Worm (Caenorhabditis elegans) whole organism, L3 larva: Measurements from ENCODE around the gene far-2.

Source experiments
- ZK546.5 ChIP-seq: sonication (generic microtip); optimal IDR thresholded peaks from 2 replicates; lab custom pipeline; 2017; ENCODE audit warnings: missing biosample characterization, missing genetic modification characterization
- ceh-16 ChIP-seq: sonication (generic microtip); optimal IDR thresholded peaks from 2 replicates; lab custom pipeline; 2017; ENCODE audit warnings: missing biosample characterization, missing genetic modification characterization
- ceh-28 ChIP-seq: fragments of 150-350 bp; optimal IDR thresholded peaks from 2 replicates; lab custom pipeline; 2014; ENCODE audit warnings: missing biosample characterization, missing genetic modification reagents, missing genetic modification characterization
- ceh-82 ChIP-seq: fragments of 150-350 bp; optimal IDR thresholded peaks from 2 replicates; lab custom pipeline; 2014; ENCODE audit warnings: missing biosample characterization, missing genetic modification characterization
- egl-27 ChIP-seq: sonication (generic microtip); optimal IDR thresholded peaks from 4 replicates; lab custom pipeline; 2017; ENCODE audit warnings: missing biosample characterization, missing genetic modification reagents, missing genetic modification characterization
- egl-5 ChIP-seq: fragments of 150-350 bp; optimal IDR thresholded peaks from 2 replicates; lab custom pipeline; 2017; ENCODE audit warnings: missing biosample characterization, missing genetic modification reagents, missing genetic modification characterization, inconsistent platforms
- elt-1 ChIP-seq: fragments of 150-350 bp; optimal IDR thresholded peaks from 2 replicates; lab custom pipeline; 2014; ENCODE audit warnings: missing biosample characterization, missing genetic modification characterization
- hmg-11 ChIP-seq: sonication (generic microtip); optimal IDR thresholded peaks from 2 replicates; lab custom pipeline; 2016; ENCODE audit warnings: missing genetic modification characterization, missing compliant biosample characterization
- jun-1 ChIP-seq: fragments of 150-350 bp; optimal IDR thresholded peaks from 2 replicates; lab custom pipeline; 2014; ENCODE audit warnings: missing biosample characterization, missing genetic modification reagents, missing genetic modification characterization
- lin-15B ChIP-seq: fragments of 150-350 bp; optimal IDR thresholded peaks from 2 replicates; lab custom pipeline; 2014; ENCODE audit warnings: missing biosample characterization, missing genetic modification characterization
- lin-39 ChIP-seq: fragments of 150-350 bp; optimal IDR thresholded peaks from 2 replicates; lab custom pipeline; 2018; ENCODE audit warnings: missing biosample characterization, missing genetic modification reagents, missing genetic modification characterization
- mdl-1 ChIP-seq: fragments of 150-350 bp; optimal IDR thresholded peaks from 2 replicates; lab custom pipeline; 2014; ENCODE audit warnings: missing biosample characterization, missing genetic modification characterization
- mml-1 ChIP-seq: fragments of 150-350 bp; sonication (generic microtip); optimal IDR thresholded peaks from 3 replicates; lab custom pipeline; 2014; ENCODE audit warnings: missing biosample characterization, missing genetic modification characterization
- nfya-1 ChIP-seq: sonication (generic microtip); optimal IDR thresholded peaks from 2 replicates; lab custom pipeline; 2017; ENCODE audit warnings: missing genetic modification characterization, mild to moderate bottlenecking, missing compliant biosample characterization, antibody characterized with exemption, moderate library complexity; ENCODE audit not compliant: insufficient read depth
- nhr-11 ChIP-seq: fragments of 150-350 bp; optimal IDR thresholded peaks from 2 replicates; lab custom pipeline; 2014; ENCODE audit warnings: missing biosample characterization, missing genetic modification characterization
- nhr-25 ChIP-seq: sonication (generic microtip); optimal IDR thresholded peaks from 2 replicates; lab custom pipeline; 2017; ENCODE audit warnings: missing biosample characterization, missing genetic modification characterization
- nhr-28 ChIP-seq: fragments of 150-350 bp; optimal IDR thresholded peaks from 2 replicates; lab custom pipeline; 2014; ENCODE audit warnings: missing biosample characterization, missing genetic modification characterization
- nhr-67 ChIP-seq: fragments of 150-350 bp; optimal IDR thresholded peaks from 2 replicates; lab custom pipeline; 2014; ENCODE audit warnings: missing biosample characterization, missing genetic modification characterization
- nhr-77 ChIP-seq: fragments of 150-350 bp; optimal IDR thresholded peaks from 2 replicates; lab custom pipeline; 2014; ENCODE audit warnings: missing biosample characterization, missing genetic modification characterization
- pha-4 ChIP-seq: fragments of 150-350 bp; optimal IDR thresholded peaks from 2 replicates; lab custom pipeline; 2014; ENCODE audit warnings: missing biosample characterization, missing genetic modification reagents, missing genetic modification characterization
- skn-1 ChIP-seq: fragments of 150-350 bp; optimal IDR thresholded peaks from 2 replicates; lab custom pipeline; 2014; ENCODE audit warnings: missing biosample characterization, missing genetic modification characterization
- tbx-2 ChIP-seq: sonication (generic microtip); optimal IDR thresholded peaks from 2 replicates; lab custom pipeline; 2016; ENCODE audit warnings: mild to moderate bottlenecking, missing genetic modification characterization, missing compliant biosample characterization
- unc-39 ChIP-seq: sonication (generic microtip); optimal IDR thresholded peaks from 4 replicates; lab custom pipeline; 2017; ENCODE audit warnings: missing biosample characterization, missing genetic modification characterization
- zag-1 ChIP-seq: fragments of 150-350 bp; optimal IDR thresholded peaks from 2 replicates; lab custom pipeline; 2014; ENCODE audit warnings: missing biosample characterization, missing genetic modification characterization

The far-2 gene

DNA sequence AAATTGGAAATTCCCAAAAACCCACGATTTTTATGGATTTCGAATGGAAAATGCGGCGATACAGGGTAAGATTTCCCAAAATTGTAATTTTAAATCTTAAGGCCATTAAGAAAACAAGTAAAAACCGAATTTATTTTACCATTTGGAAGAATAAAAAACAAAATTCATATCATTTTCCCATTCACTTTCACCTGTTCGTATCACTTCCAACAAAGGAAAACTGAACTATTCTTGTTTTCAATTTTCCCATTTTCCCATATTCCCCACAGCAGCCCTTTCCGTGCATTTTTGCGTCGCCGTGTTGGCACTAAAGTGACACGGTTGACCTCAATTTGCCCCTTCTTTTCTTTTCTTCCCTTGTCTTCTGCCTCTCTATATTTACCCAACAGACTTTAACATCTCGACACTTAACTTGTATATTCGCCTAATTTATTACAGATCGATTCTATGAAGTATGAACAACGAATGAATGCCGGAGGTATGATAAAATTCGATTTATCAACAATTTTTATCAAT lies 44.2 kb downstream of the far-2 start, which contains the start of gene sec-16A.1 (continued):
- no peak for TF ChIP-seq ceh-16 (tag; lab: Kevin White, UChicago)
- TF ChIP-seq mdl-1 (tag; lab: Kevin White, UChicago), result no peak
- TF ChIP-seq lin-15B, result no peak
- no peak for TF ChIP-seq jun-1 (tag; lab: Kevin White, UChicago)
- TF ChIP-seq ZK546.5 (tag; lab: Kevin White, UChicago), result no peak
- TF ChIP-seq lin-39 (tag; lab: Kevin White, UChicago), result no peak
- no peak for TF ChIP-seq nhr-28
- peak; percentile 46 for TF ChIP-seq nhr-25 (tag; lab: Kevin White, UChicago)
- no peak for TF ChIP-seq tbx-2 (tag; lab: Kevin White, UChicago)
- TF ChIP-seq egl-5 (tag; lab: Kevin White, UChicago), result no peak
- no peak for TF ChIP-seq nhr-67 (tag; lab: Kevin White, UChicago)
- no peak for TF ChIP-seq zag-1 (tag; lab: Kevin White, UChicago)
- TF ChIP-seq pha-4 (tag; lab: Kevin White, UChicago), result no peak
- peak; percentile 37 for TF ChIP-seq nfya-1 (tag; lab: Kevin White, UChicago)
- no peak for TF ChIP-seq ceh-28 (tag; lab: Kevin White, UChicago)
- no peak for TF ChIP-seq mml-1 (tag; lab: Kevin White, UChicago)
- TF ChIP-seq, all 47 proteins: peak for 6

DNA sequence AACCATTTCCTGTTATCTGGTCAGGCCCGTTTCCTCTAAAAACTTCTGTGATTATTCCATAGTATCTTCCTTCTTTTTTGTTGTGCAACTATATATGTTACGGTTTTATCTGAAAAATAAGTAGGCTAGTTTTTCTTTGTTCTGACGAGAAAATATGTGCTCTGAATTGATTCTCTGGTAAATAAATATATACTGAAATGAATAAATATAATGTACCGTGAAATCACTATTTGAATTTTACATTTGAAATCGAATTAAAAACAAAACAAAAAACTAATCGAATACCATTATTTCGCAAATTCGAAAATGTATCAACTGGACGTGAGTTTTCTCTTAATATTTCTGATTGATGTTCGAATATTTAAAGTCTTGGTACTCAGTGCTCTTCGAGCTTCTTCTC lies 49.0 kb downstream of the far-2 start, which contains the start of gene ZK512.10:
Gene ZK512.10, plus strand, starts transcription at position 301 of the 400 bp plus-strand sequence.
- TF ChIP-seq nhr-77 (tag; lab: Kevin White, UChicago) (no peak), ceh-16 (tag; lab: Kevin White, UChicago) (no peak), egl-5 (tag; lab: Kevin White, UChicago) (no peak), jun-1 (tag; lab: Kevin White, UChicago) (no peak), elt-1 (no peak), hmg-11 (tag; lab: Kevin White, UChicago) (no peak), ceh-82 (no peak), mdl-1 (tag; lab: Kevin White, UChicago) (no peak), skn-1 (tag; lab: Kevin White, UChicago) (no peak), ceh-28 (tag; lab: Kevin White, UChicago) (no peak), lin-39 (tag; lab: Kevin White, UChicago) (no peak), nhr-11 (tag; lab: Kevin White, UChicago) (no peak), nhr-28 (no peak), egl-27 (no peak), unc-39 (no peak)
- TF ChIP-seq, all 47 proteins: peak for 0
